Worm (Caenorhabditis elegans) whole organism, midembryonic: ENCODE results near the gene F42F12.11.
"Not testable (repeated sequence)": the region's sequence is repeated elsewhere in the genome, so short reads cannot be mapped to it uniquely, and the experiment has no call there.

Experiments used
- T22C8.4 ChIP-seq: fragments of 200-800 bp; sonication (Bioruptor generic); IDR thresholded peaks from 2 replicates; pipeline ENCODE4 v1.3.6; 2022; ENCODE audit warnings: missing genetic modification characterization, missing compliant biosample characterization
- cog-1 ChIP-seq: sonication (generic microtip); optimal IDR thresholded peaks from 2 replicates; lab custom pipeline; 2016; ENCODE audit warnings: missing genetic modification characterization, missing compliant biosample characterization
- flt-1 ChIP-seq: fragments of 200-800 bp; sonication (Bioruptor generic); IDR thresholded peaks from 2 replicates; pipeline ENCODE4 v1.3.6; 2022; ENCODE audit warnings: missing genetic modification characterization, missing compliant biosample characterization
- klf-2 ChIP-seq: fragments of 200-800 bp; sonication (Bioruptor generic); conservative IDR thresholded peaks from 2 replicates; pipeline ENCODE4 v1.3.6; 2022; ENCODE audit warnings: missing genetic modification reagents, missing genetic modification characterization, missing compliant biosample characterization
- med-1 ChIP-seq: sonication (generic microtip); optimal IDR thresholded peaks from 2 replicates; lab custom pipeline; 2017; ENCODE audit warnings: missing genetic modification characterization, mild to moderate bottlenecking, missing compliant biosample characterization, antibody characterized with exemption, missing genetic modification reagents; ENCODE audit not compliant: insufficient read depth
- ref-1 ChIP-seq: fragments of 200-800 bp; sonication (Bioruptor generic); conservative IDR thresholded peaks from 2 replicates; pipeline ENCODE4 v1.3.6; 2022; ENCODE audit warnings: missing genetic modification reagents, missing genetic modification characterization, missing compliant biosample characterization
- tab-1 ChIP-seq: fragments of 200-800 bp; sonication (Bioruptor generic); IDR thresholded peaks from 2 replicates; pipeline ENCODE4 v1.3.6; 2022; ENCODE audit warnings: missing genetic modification characterization, missing compliant biosample characterization
- ztf-23 ChIP-seq: fragments of 200-800 bp; sonication (Bioruptor generic); IDR thresholded peaks from 2 replicates; pipeline ENCODE4 v1.3.6; 2022; ENCODE audit warnings: missing genetic modification reagents, missing genetic modification characterization, missing compliant biosample characterization
- ztf-29 ChIP-seq: fragments of 200-800 bp; sonication (Bioruptor generic); IDR thresholded peaks from 2 replicates; pipeline ENCODE4 v1.3.6; 2022; ENCODE audit warnings: missing genetic modification reagents, missing genetic modification characterization, missing compliant biosample characterization

The F42F12.11 gene

ce11 chrX:12346729-12347128 is at the start of gene F42F12.11:
Gene F42F12.11 (plus strand): TSS chrX:12347029.
- no peak for TF ChIP-seq ztf-23 (GFP tag; lab: Robert Waterston, UW)
- no peak for TF ChIP-seq ztf-29
- TF ChIP-seq tab-1 (GFP tag; lab: Robert Waterston, UW), result no peak
- no peak for TF ChIP-seq ref-1
- TF ChIP-seq flt-1 (GFP tag; lab: Robert Waterston, UW), result no peak
- no peak for TF ChIP-seq klf-2 (GFP tag; lab: Robert Waterston, UW)

DNA sequence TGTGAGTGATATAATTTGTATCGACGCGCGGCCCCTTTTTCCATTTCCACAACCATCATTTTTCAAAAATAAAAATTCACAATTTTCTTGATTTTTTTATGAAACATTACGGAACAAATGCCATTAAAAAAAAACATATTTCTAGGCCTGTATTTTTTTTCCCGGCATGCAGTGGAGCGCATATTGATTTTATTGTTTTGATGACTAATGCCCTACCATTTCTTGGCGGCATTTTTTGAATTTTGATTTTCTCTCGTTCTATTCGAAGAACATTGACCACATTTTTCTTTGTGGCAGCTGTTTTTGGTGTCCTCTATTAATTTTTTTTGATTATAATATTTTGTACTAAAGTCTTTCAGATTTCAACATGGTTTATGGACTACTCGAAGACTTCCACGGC is 48.5 kb upstream of the F42F12.11 start, which contains the start of gene W06D11.3:
W06D11.3 (plus strand) TSS at position 360 of the 400 bp plus-strand sequence.
- TF ChIP-seq ref-1, result no peak

- TF ChIP-seq flt-1 (GFP tag; lab: Robert Waterston, UW) (no peak), cog-1 (tag; lab: Kevin White, UChicago) (no peak), med-1 (GFP tag; lab: Kevin White, UChicago) (no peak), ztf-29 (no peak), ztf-23 (GFP tag; lab: Robert Waterston, UW) (no peak), tab-1 (GFP tag; lab: Robert Waterston, UW) (no peak), klf-2 (GFP tag; lab: Robert Waterston, UW) (no peak)
Observed at ce11 chrX:12299834-12300233, 47.0 kb upstream of the F42F12.11 start, which contains the start of gene W06D11.5. Gene W06D11.5 (plus strand): TSS chrX:12300134.

DNA sequence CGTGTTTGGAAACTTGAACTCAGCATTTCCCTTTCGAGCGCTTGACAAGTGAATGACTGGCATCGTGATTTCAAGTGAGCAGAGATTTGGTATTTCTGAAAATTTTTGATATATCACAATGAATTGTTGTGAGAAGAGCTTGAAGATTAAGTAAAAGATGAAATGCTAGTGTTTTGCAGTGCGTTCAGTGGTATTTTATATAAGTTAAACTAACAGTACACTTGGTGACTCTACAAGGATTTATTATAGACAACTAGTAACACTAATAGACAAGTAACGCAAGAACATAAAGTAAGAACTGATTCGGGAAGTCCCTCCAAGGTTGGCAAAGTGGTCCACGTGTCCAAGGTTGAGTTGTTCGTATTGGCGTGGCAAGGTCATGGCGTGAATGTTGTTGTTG is 44.1 kb upstream of the F42F12.11 start, which contains the start of gene dot-1.3:
dot-1.3 (minus strand) TSS at position 101 of the 400 bp plus-strand sequence.
- TF ChIP-seq ztf-23, tab-1, T22C8.4 (GFP tag; lab: Robert Waterston, UW): not testable (repeated sequence)

- TF ChIP-seq ztf-29 (no peak), T22C8.4 (GFP tag; lab: Robert Waterston, UW) (no peak), med-1 (GFP tag; lab: Kevin White, UChicago) (no peak), cog-1 (tag; lab: Kevin White, UChicago) (no peak), ref-1 (no peak), klf-2 (GFP tag; lab: Robert Waterston, UW) (no peak), flt-1 (GFP tag; lab: Robert Waterston, UW) (no peak), tab-1 (GFP tag; lab: Robert Waterston, UW) (no peak), ztf-23 (GFP tag; lab: Robert Waterston, UW) (no peak)
Observed at ce11 chrX:12304231-12304630, 42.6 kb upstream of the F42F12.11 start.

DNA sequence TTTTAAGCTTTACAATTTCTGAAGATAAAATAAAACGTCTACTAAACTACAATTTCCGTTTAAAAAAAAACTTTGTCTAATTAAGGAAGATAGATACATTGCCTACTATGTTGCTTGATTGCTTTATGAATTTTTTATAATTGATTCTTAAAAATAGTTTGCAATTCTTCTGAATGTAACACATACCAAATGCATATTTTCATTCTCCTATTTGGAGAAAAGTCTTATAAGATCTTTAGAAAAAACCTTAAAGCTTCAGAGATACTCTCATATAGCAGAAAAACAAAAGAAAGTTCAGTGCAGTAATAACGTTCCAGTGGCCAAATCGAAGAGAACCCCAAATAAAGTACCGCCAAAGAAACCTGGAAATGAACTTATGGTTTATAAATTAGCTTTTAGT is 40.3 kb upstream of the F42F12.11 start, which contains the start of gene phf-32:
phf-32 (plus strand) TSS at position 301 of the 400 bp plus-strand sequence.
- no peak for TF ChIP-seq cog-1 (tag; lab: Kevin White, UChicago)
- TF ChIP-seq ztf-23 (GFP tag; lab: Robert Waterston, UW), result no peak
- TF ChIP-seq klf-2 (GFP tag; lab: Robert Waterston, UW), result no peak
- no peak for TF ChIP-seq ref-1

ce11 chrX:12308045-12308499 is 38.8 kb upstream of the F42F12.11 start, which contains the start of gene F17A2.16:
Gene F17A2.16 (plus strand): TSS chrX:12308449.
- TF ChIP-seq ztf-23, klf-2, flt-1 (GFP tag; lab: Robert Waterston, UW): not testable (repeated sequence)

- TF ChIP-seq klf-2 (GFP tag; lab: Robert Waterston, UW), result no peak
- TF ChIP-seq ztf-23 (GFP tag; lab: Robert Waterston, UW), result no peak
- no peak for TF ChIP-seq med-1 (GFP tag; lab: Kevin White, UChicago)
Observed at ce11 chrX:12313779-12314178, 33.0 kb upstream of the F42F12.11 start.

DNA sequence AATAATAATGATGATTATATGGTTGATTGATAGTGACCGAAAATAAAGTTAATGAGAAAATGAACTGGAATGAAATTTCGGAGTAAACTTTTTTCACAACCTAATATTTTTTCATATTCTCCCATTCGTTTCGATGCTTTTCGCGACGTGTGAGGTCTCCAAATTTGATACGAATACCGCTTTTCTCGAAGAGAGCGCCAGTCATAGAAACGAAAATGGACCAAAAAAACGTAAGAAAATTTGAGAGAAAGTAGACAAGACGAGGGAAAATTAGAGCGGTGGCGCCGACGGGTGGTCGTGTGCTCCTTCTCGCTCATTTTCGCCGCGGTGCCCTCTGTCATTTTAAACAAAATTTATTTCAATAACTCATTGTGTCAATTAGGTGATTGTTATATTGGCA is 32.4 kb upstream of the F42F12.11 start:
- no peak for TF ChIP-seq T22C8.4 (GFP tag; lab: Robert Waterston, UW)
- TF ChIP-seq flt-1 (GFP tag; lab: Robert Waterston, UW), result no peak
- TF ChIP-seq cog-1 (tag; lab: Kevin White, UChicago), result no peak

ce11 chrX:12315268-12315667 is 31.6 kb upstream of the F42F12.11 start, which contains the start of gene xtr-2:
Gene xtr-2 (plus strand): TSS chrX:12315568.
- TF ChIP-seq ref-1 (no peak), cog-1 (tag; lab: Kevin White, UChicago) (no peak), tab-1 (GFP tag; lab: Robert Waterston, UW) (no peak), flt-1 (GFP tag; lab: Robert Waterston, UW) (no peak), klf-2 (GFP tag; lab: Robert Waterston, UW) (no peak), T22C8.4 (GFP tag; lab: Robert Waterston, UW) (no peak), ztf-23 (GFP tag; lab: Robert Waterston, UW) (no peak), med-1 (GFP tag; lab: Kevin White, UChicago) (no peak), ztf-29 (no peak)

DNA sequence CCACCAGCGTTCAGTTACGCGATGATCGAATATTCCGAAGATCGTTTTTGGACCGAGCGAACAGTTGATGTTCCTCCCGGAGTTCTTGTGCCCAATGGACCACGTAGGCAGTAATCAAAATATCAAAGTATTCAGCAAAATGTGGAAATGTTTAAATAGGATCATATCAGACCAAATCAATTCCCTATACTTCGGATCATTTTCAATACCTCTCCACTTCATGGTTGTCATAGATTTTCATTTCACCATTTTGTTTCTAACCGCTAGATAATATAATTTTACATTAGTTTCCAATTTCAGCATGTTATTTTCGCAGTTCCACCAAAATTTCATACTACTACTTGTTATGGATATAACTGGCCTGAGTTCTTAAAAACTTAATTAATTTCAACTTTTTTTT is 29.3 kb upstream of the F42F12.11 start:
- TF ChIP-seq cog-1 (tag; lab: Kevin White, UChicago), result no peak
- no peak for TF ChIP-seq T22C8.4 (GFP tag; lab: Robert Waterston, UW)
- no peak for TF ChIP-seq ztf-23 (GFP tag; lab: Robert Waterston, UW)
- TF ChIP-seq ref-1, result no peak
- TF ChIP-seq med-1 (GFP tag; lab: Kevin White, UChicago), result no peak
- no peak for TF ChIP-seq ztf-29
- no peak for TF ChIP-seq tab-1 (GFP tag; lab: Robert Waterston, UW)
- TF ChIP-seq klf-2 (GFP tag; lab: Robert Waterston, UW), result no peak
- no peak for TF ChIP-seq flt-1 (GFP tag; lab: Robert Waterston, UW)
